Worm (Caenorhabditis elegans): ENCODE results near the gene C35D10.5.

DNA sequence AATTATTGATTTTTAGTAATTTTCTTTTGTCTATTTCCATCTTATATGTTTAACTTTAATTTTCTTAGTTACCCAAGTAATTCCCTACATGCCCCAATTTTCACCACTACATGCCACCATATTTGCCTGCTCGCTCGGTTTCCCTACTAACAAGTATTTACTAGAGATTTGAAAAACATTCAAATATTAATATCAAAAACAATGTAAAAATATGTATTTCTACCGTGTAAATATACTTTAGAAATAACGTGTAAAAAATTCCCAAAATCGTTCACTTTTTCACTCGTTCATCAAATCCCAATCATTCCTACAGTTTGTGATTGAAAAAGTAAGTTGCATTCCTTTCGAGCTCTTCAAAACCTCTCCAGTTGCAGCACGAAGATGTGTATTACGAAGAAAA lies 35.5 kb upstream of the C35D10.5 start, which contains the start of gene F26A1.3:
- TF ChIP-seq blmp-1 (tag; optimal IDR thresholded peaks at IDR 0.05; ENCODE audit: insufficient read depth) (no peak), mdl-1 (tag; optimal IDR thresholded peaks at IDR 0.05) (no peak), unc-39 (tag; optimal IDR thresholded peaks at IDR 0.05) (no peak), dmd-4 (tag; optimal IDR thresholded peaks at IDR 0.05) (no peak), sma-3 (GFP tag; optimal IDR thresholded peaks at IDR 0.05) (no peak), ceh-16 (tag; optimal IDR thresholded peaks at IDR 0.05) (no peak), mab-5 (tag; optimal IDR thresholded peaks at IDR 0.05) (no peak), F13H6.1 (tag; optimal IDR thresholded peaks at IDR 0.05) (no peak), nhr-12 (tag; optimal IDR thresholded peaks at IDR 0.05) (no peak), nhr-11 (tag; optimal IDR thresholded peaks at IDR 0.05) (no peak), snpc-4 (tag; optimal IDR thresholded peaks at IDR 0.05) (no peak)

Measured in whole organism, L2 larva.